Worm (Caenorhabditis elegans) whole organism, mixed stage, embryonic: Measurements from ENCODE around the gene ZC262.4.

ENCODE experiments used
- bed-3 ChIP-seq: fragments of 200-800 bp; sonication (Bioruptor generic); optimal IDR thresholded peaks from 3 replicates; lab custom pipeline; 2018; ENCODE audit warnings: mild to moderate bottlenecking, missing genetic modification characterization, moderate library complexity, missing compliant biosample characterization
- blmp-1 ChIP-seq: fragments of 150-350 bp; optimal IDR thresholded peaks from 2 replicates; lab custom pipeline; 2014; ENCODE audit warnings: missing biosample characterization, missing genetic modification characterization
- elt-1 ChIP-seq: sonication (generic microtip); optimal IDR thresholded peaks from 2 replicates; lab custom pipeline; 2017; ENCODE audit warnings: missing genetic modification characterization, mild to moderate bottlenecking, missing compliant biosample characterization, antibody characterized with exemption, moderate library complexity, borderline replicate concordance; ENCODE audit not compliant: insufficient read depth
- lsy-2 ChIP-seq: fragments of 150-350 bp; optimal IDR thresholded peaks from 2 replicates; lab custom pipeline; 2014; ENCODE audit warnings: missing biosample characterization, missing genetic modification characterization
- nhr-12 ChIP-seq: fragments of 150-350 bp; optimal IDR thresholded peaks from 2 replicates; lab custom pipeline; 2014; ENCODE audit warnings: missing biosample characterization, missing genetic modification characterization
- nhr-237 ChIP-seq: fragments of 150-350 bp; optimal IDR thresholded peaks from 2 replicates; lab custom pipeline; 2014; ENCODE audit warnings: missing biosample characterization, missing genetic modification characterization
- pha-4 ChIP-seq: fragments of 150-350 bp; optimal IDR thresholded peaks from 2 replicates; lab custom pipeline; 2018; ENCODE audit warnings: missing biosample characterization, missing genetic modification reagents, missing genetic modification characterization
- snpc-4 ChIP-seq: fragments of 150-350 bp; optimal IDR thresholded peaks from 2 replicates; lab custom pipeline; 2014; ENCODE audit warnings: missing biosample characterization, missing genetic modification characterization
- unc-120 ChIP-seq: sonication (generic microtip); optimal IDR thresholded peaks from 2 replicates; lab custom pipeline; 2017; ENCODE audit warnings: missing genetic modification characterization, missing compliant biosample characterization; ENCODE audit not compliant: poor library complexity, severe bottlenecking
- unc-39 ChIP-seq: fragments of 150-350 bp; optimal IDR thresholded peaks from 2 replicates; lab custom pipeline; 2014; ENCODE audit warnings: missing biosample characterization, missing genetic modification characterization
- ztf-11 ChIP-seq: fragments of 150-350 bp; optimal IDR thresholded peaks from 2 replicates; lab custom pipeline; 2014; ENCODE audit warnings: missing biosample characterization, missing genetic modification characterization

DNA sequence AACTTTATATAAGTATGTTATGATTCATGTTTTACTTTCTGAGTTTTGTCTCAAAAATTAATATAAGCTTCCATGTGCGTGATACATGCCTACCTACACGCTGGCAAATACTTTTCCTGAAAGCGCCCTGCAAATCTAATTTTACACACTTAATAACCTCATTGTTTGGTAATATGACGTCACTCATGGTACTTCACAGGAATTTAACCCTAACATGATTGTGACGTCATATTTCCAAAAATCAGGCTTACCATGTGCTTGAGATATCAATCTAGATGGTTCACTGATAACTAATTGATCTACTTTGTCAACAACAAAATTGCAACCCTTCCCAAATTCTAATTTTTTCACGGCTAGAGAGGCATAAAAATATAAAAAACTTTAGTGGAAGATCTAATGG is 30.9 kb downstream of the ZC262.4 start:
- TF ChIP-seq pha-4 (no peak), blmp-1 (tag; lab: Kevin White, UChicago) (no peak), nhr-237 (tag; lab: Kevin White, UChicago) (no peak), lsy-2 (no peak), unc-39 (tag; lab: Kevin White, UChicago) (no peak), elt-1 (tag; lab: Kevin White, UChicago) (no peak), ztf-11 (tag; lab: Kevin White, UChicago) (no peak), nhr-12 (tag; lab: Kevin White, UChicago) (no peak), bed-3 (GFP tag; lab: Kevin White, UChicago) (no peak), snpc-4 (tag; lab: Kevin White, UChicago) (no peak), unc-120 (no peak)
